Fruit fly (Drosophila melanogaster) whole organism, adult: ENCODE results near the gene bor.

Experiments used
- CG11617 ChIP-seq: fragments of 200-800 bp; sonication (Bioruptor generic); optimal IDR thresholded peaks from 2 replicates; lab custom pipeline; 2017; ENCODE audit warnings: mild to moderate bottlenecking, missing biosample characterization, missing genetic modification reagents, missing genetic modification characterization
- CG12768 ChIP-seq: fragments of 200-800 bp; sonication (Bioruptor generic); optimal IDR thresholded peaks from 2 replicates; lab custom pipeline; 2017; ENCODE audit warnings: missing biosample characterization, missing genetic modification characterization, mild to moderate bottlenecking, moderate library complexity, missing genetic modification reagents
- CG14711 ChIP-seq: fragments of 200-800 bp; sonication (Bioruptor generic); optimal IDR thresholded peaks from 2 replicates; lab custom pipeline; 2018; ENCODE audit warnings: missing biosample characterization, mild to moderate bottlenecking, missing genetic modification characterization, moderate library complexity
- CG1620 ChIP-seq: fragments of 200-800 bp; sonication (Bioruptor generic); optimal IDR thresholded peaks from 2 replicates; lab custom pipeline; 2016; ENCODE audit warnings: missing biosample characterization, missing genetic modification characterization
- CG33017 ChIP-seq: fragments of 200-800 bp; sonication (Bioruptor generic); optimal IDR thresholded peaks from 2 replicates; lab custom pipeline; 2018; ENCODE audit warnings: missing biosample characterization, mild to moderate bottlenecking, missing genetic modification characterization, moderate library complexity
- CG5204 ChIP-seq: fragments of 200-800 bp; sonication (Bioruptor generic); optimal IDR thresholded peaks from 2 replicates; lab custom pipeline; 2016; ENCODE audit warnings: missing biosample characterization, missing genetic modification characterization
- CG7045 ChIP-seq: fragments of 200-800 bp; sonication (Bioruptor generic); optimal IDR thresholded peaks from 2 replicates; lab custom pipeline; 2017; ENCODE audit warnings: missing biosample characterization, mild to moderate bottlenecking, missing genetic modification characterization
- CG7101 ChIP-seq: fragments of 200-800 bp; sonication (Bioruptor generic); optimal IDR thresholded peaks from 2 replicates; lab custom pipeline; 2018; ENCODE audit warnings: missing biosample characterization, mild to moderate bottlenecking, missing genetic modification characterization, moderate library complexity
- Clk ChIP-seq: fragments of 200-800 bp; sonication (Bioruptor generic); optimal IDR thresholded peaks from 2 replicates; lab custom pipeline; 2017; ENCODE audit warnings: missing biosample characterization, missing genetic modification characterization
- Crg-1 ChIP-seq: fragments of 200-800 bp; sonication (Bioruptor generic); optimal IDR thresholded peaks from 2 replicates; lab custom pipeline; 2016; ENCODE audit warnings: missing biosample characterization, missing genetic modification characterization
- Hr96 ChIP-seq: fragments of 200-800 bp; sonication (Bioruptor generic); optimal IDR thresholded peaks from 2 replicates; lab custom pipeline; 2016; ENCODE audit warnings: missing biosample characterization, missing genetic modification characterization
- Mnt ChIP-seq: fragments of 200-800 bp; sonication (Bioruptor generic); optimal IDR thresholded peaks from 2 replicates; lab custom pipeline; 2016; ENCODE audit warnings: missing biosample characterization, mild to moderate bottlenecking, missing genetic modification characterization
- bab1 ChIP-seq: fragments of 200-800 bp; sonication (Bioruptor generic); optimal IDR thresholded peaks from 3 replicates; lab custom pipeline; 2019; ENCODE audit warnings: missing biosample characterization, mild to moderate bottlenecking, missing genetic modification characterization, moderate library complexity
- cic ChIP-seq: fragments of 200-800 bp; sonication (Bioruptor generic); optimal IDR thresholded peaks from 2 replicates; lab custom pipeline; 2017; ENCODE audit warnings: missing biosample characterization, mild to moderate bottlenecking, missing genetic modification characterization, moderate library complexity
- cnc ChIP-seq, 2 experiments: fragments of >200 bp; optimal IDR thresholded peaks; 2 replicates each; lab custom pipeline; 2017
- kay ChIP-seq: fragments of 200-800 bp; sonication (Bioruptor generic); peaks from one replicate; lab custom pipeline; 2016; ENCODE audit warnings: missing biosample characterization, missing genetic modification characterization, borderline replicate concordance
- ovo ChIP-seq: fragments of 200-800 bp; sonication (Bioruptor generic); optimal IDR thresholded peaks from 2 replicates; lab custom pipeline; 2016; ENCODE audit warnings: missing biosample characterization, missing genetic modification characterization
- pad ChIP-seq: fragments of 200-800 bp; sonication (Bioruptor generic); optimal IDR thresholded peaks from 3 replicates; lab custom pipeline; 2017; ENCODE audit warnings: missing biosample characterization, missing genetic modification characterization, mild to moderate bottlenecking, moderate library complexity, missing genetic modification reagents
- tj ChIP-seq: fragments of 200-800 bp; sonication (Bioruptor generic); optimal IDR thresholded peaks from 3 replicates; lab custom pipeline; 2017; ENCODE audit warnings: missing biosample characterization, mild to moderate bottlenecking, missing genetic modification characterization, moderate library complexity
- toe ChIP-seq: fragments of 200-800 bp; sonication (Bioruptor generic); optimal IDR thresholded peaks from 2 replicates; lab custom pipeline; 2016; ENCODE audit warnings: missing biosample characterization, missing genetic modification characterization

bor gene

DNA sequence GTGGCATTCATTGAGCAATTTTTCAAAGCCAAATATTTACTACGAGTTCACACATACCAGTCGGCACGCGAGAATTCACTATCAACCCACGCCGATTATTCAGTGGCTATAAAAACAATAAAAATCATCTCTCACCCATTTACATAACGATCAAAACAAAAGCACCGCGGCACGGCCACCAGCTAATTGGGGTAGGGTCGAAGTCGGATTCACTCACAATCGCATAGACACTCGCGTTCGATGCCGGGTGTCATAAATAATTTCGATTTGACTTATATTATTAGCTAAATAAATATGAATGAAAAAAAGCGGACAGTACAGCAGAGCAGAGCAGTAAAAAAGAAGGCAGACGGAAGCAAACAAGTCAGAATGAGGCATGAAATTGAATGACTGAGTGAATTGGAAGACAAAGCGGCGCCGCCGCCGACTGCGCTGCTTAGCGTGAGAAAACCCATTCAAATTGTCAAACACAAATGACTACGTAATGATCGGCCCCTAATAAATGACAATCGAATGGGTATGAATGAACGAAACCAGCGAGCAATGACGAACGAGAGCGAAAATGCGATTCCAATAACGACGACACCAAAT, 33.7 kb downstream of the bor start:
- peak; percentile 4 for TF ChIP-seq tj (GFP tag; lab: Kevin White, UChicago)
- no peak for TF ChIP-seq Crg-1 (GFP tag; lab: Kevin White, UChicago)
- no peak for TF ChIP-seq Hr96 (GFP tag; lab: Kevin White, UChicago)
- no peak for TF ChIP-seq Clk (GFP tag; lab: Kevin White, UChicago)
- TF ChIP-seq cnc (optimal IDR thresholded peaks at IDR 0.05; lab: Kevin White, UChicago): peak in 1 of 2 experiments; percentile 4
- no peak for TF ChIP-seq CG14711
- peak; percentile 96 for TF ChIP-seq cic (GFP tag; lab: Kevin White, UChicago)
- TF ChIP-seq toe (GFP tag; lab: Kevin White, UChicago): no peak
- no peak for TF ChIP-seq pad (GFP tag; lab: Kevin White, UChicago)
- peak; percentile 29 for TF ChIP-seq CG12768 (GFP tag; lab: Kevin White, UChicago)
- no peak for TF ChIP-seq bab1 (GFP tag; lab: Kevin White, UChicago)
- TF ChIP-seq CG33017 (tag; lab: Kevin White, UChicago): no peak
- no peak for TF ChIP-seq CG5204 (GFP tag; lab: Kevin White, UChicago)
- no peak for TF ChIP-seq ovo (GFP tag; lab: Kevin White, UChicago)
- no peak for TF ChIP-seq CG11617 (GFP tag; lab: Kevin White, UChicago)
- no peak for TF ChIP-seq CG7101
- TF ChIP-seq kay: peak; percentile 95
- no peak for TF ChIP-seq CG7045 (GFP tag; lab: Kevin White, UChicago)
- no peak for TF ChIP-seq CG1620
- peak; percentile 25 for TF ChIP-seq Mnt (GFP tag; lab: Kevin White, UChicago)

dm6 chr3R:16228719-16229704, 34.9 kb downstream of the bor start:
- TF ChIP-seq bab1 (GFP tag; lab: Kevin White, UChicago) (no peak), CG1620 (no peak), tj (GFP tag; lab: Kevin White, UChicago) (peak; percentile 44), Mnt (GFP tag; lab: Kevin White, UChicago) (peak; percentile 74), kay (peak; percentile 70), Hr96 (GFP tag; lab: Kevin White, UChicago) (no peak), cic (GFP tag; lab: Kevin White, UChicago) (peak; percentile 56), CG12768 (GFP tag; lab: Kevin White, UChicago) (no peak)

DNA sequence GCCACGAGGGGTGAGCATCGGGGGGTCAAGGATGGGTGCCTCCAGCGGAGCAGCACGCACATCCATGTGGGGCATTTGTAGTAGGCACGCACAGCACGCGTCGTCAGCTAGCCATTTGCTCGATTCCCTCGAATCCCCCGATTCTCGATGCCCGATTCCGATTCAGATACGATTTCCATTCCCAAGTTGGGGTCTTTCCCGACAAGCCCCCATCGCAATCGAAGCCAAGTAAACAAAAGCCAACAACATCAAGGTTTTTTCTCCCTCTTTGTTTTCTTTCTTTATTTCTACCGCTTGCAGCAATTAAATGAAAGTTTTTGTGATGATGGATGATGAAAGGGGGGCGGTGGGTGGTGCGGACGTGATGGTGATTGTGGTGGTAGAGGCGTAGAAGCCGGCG, 36.8 kb downstream of the bor start:
- TF ChIP-seq CG11617 (GFP tag; lab: Kevin White, UChicago) (no peak), CG12768 (GFP tag; lab: Kevin White, UChicago) (no peak), tj (GFP tag; lab: Kevin White, UChicago) (no peak), CG7101 (no peak), Hr96 (GFP tag; lab: Kevin White, UChicago) (no peak), ovo (GFP tag; lab: Kevin White, UChicago) (no peak), Crg-1 (GFP tag; lab: Kevin White, UChicago) (no peak), cic (GFP tag; lab: Kevin White, UChicago) (no peak), toe (GFP tag; lab: Kevin White, UChicago) (no peak), pad (GFP tag; lab: Kevin White, UChicago) (no peak), CG1620 (no peak), kay (no peak), bab1 (GFP tag; lab: Kevin White, UChicago) (no peak)

DNA sequence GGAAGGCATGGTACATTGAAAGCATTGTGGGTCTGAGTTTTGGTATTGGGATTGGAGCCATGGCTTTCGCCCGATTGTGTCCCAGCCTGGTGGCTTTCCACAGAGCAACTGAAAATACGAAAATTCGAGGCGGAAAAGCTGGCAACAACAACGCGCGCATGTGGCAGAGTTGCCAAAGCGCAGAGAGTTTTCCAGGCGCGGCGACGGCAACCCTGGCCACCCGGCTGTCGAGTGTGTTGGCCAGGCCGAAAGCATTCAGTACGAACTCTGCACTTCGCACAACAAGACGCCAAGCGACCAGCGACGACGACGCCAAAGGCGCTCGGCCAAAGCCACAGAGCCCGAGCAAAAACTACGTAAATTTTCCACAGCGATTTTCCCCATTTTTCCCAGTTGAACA, 38.2 kb downstream of the bor start:
- TF ChIP-seq ovo (GFP tag; lab: Kevin White, UChicago) (no peak), CG14711 (peak; percentile 85), CG7045 (GFP tag; lab: Kevin White, UChicago) (peak; percentile 1), Mnt (GFP tag; lab: Kevin White, UChicago) (no peak)

- no peak for TF ChIP-seq CG33017 (tag; lab: Kevin White, UChicago)
- TF ChIP-seq toe (GFP tag; lab: Kevin White, UChicago): no peak
- no peak for TF ChIP-seq Mnt (GFP tag; lab: Kevin White, UChicago)
- TF ChIP-seq CG5204 (GFP tag; lab: Kevin White, UChicago): no peak
- no peak for TF ChIP-seq Crg-1 (GFP tag; lab: Kevin White, UChicago)
- no peak for TF ChIP-seq kay
- TF ChIP-seq Hr96 (GFP tag; lab: Kevin White, UChicago): no peak
- no peak for TF ChIP-seq tj (GFP tag; lab: Kevin White, UChicago)
- no peak for TF ChIP-seq CG1620
- no peak for TF ChIP-seq cnc (optimal IDR thresholded peaks at IDR 0.05; lab: Kevin White, UChicago)
- no peak for TF ChIP-seq Clk (GFP tag; lab: Kevin White, UChicago)
- TF ChIP-seq CG7045 (GFP tag; lab: Kevin White, UChicago): no peak
- TF ChIP-seq bab1 (GFP tag; lab: Kevin White, UChicago): no peak
- TF ChIP-seq pad (GFP tag; lab: Kevin White, UChicago): no peak
- TF ChIP-seq CG14711: no peak
- no peak for TF ChIP-seq CG11617 (GFP tag; lab: Kevin White, UChicago)
Observed at dm6 chr3R:16225351-16225750, 38.6 kb downstream of the bor start, which contains the start of gene tara. tara (plus strand) TSS chr3R:16225651.
